Worm (Caenorhabditis elegans) whole organism, early embryonic: ENCODE results near the gene C05C12.4.

ENCODE experiments used
- B0310.2 ChIP-seq: sonication (generic microtip); optimal IDR thresholded peaks from 2 replicates; lab custom pipeline; 2016; ENCODE audit warnings: mild to moderate bottlenecking, missing genetic modification characterization, missing compliant biosample characterization
- F13C5.2 ChIP-seq: sonication (generic microtip); optimal IDR thresholded peaks from 2 replicates; lab custom pipeline; 2017; ENCODE audit warnings: mild to moderate bottlenecking, missing genetic modification characterization, inconsistent platforms, missing compliant biosample characterization
- aly-1 ChIP-seq: sonication (generic microtip); optimal IDR thresholded peaks from 2 replicates; lab custom pipeline; 2016; ENCODE audit warnings: missing genetic modification characterization, missing compliant biosample characterization
- ama-1 ChIP-seq: fragments of 150-350 bp; optimal IDR thresholded peaks from 2 replicates; lab custom pipeline; 2014
- ceh-13 ChIP-seq: fragments of 200-800 bp; sonication (Bioruptor generic); optimal IDR thresholded peaks from 2 replicates; lab custom pipeline; 2018; ENCODE audit warnings: mild to moderate bottlenecking, missing genetic modification characterization, missing compliant biosample characterization
- ceh-36 ChIP-seq: sonication (generic microtip); optimal IDR thresholded peaks from 2 replicates; lab custom pipeline; 2016; ENCODE audit warnings: missing genetic modification characterization, inconsistent platforms, missing compliant biosample characterization
- ets-7 ChIP-seq: sonication (generic microtip); optimal IDR thresholded peaks from 2 replicates; lab custom pipeline; 2016; ENCODE audit warnings: missing genotype, missing genetic modification characterization, missing compliant biosample characterization
- flt-1 ChIP-seq: fragments of 200-800 bp; sonication (Bioruptor generic); IDR thresholded peaks from 2 replicates; pipeline ENCODE4 v1.3.6; 2022; ENCODE audit warnings: missing genetic modification characterization, missing compliant biosample characterization
- hmbx-1 ChIP-seq: sonication (generic microtip); optimal IDR thresholded peaks from 2 replicates; lab custom pipeline; 2016; ENCODE audit warnings: mild to moderate bottlenecking, missing genetic modification characterization, missing compliant biosample characterization
- hmg-4 ChIP-seq: fragments of 200-800 bp; sonication (Bioruptor generic); optimal IDR thresholded peaks from 2 replicates; lab custom pipeline; 2018; ENCODE audit warnings: mild to moderate bottlenecking, missing genetic modification characterization, missing compliant biosample characterization
- hnd-1 ChIP-seq: sonication (generic microtip); optimal IDR thresholded peaks from 2 replicates; lab custom pipeline; 2016; ENCODE audit warnings: missing genetic modification characterization, missing compliant biosample characterization
- pes-1 ChIP-seq: fragments of 200-800 bp; sonication (Bioruptor generic); IDR thresholded peaks from 2 replicates; pipeline ENCODE4 v1.3.6; 2022; ENCODE audit warnings: missing genetic modification reagents, missing genetic modification characterization, missing compliant biosample characterization
- scrt-1 ChIP-seq: fragments of 200-800 bp; sonication (Bioruptor generic); IDR thresholded peaks from 2 replicates; pipeline ENCODE4 v1.3.6; 2022; ENCODE audit warnings: missing genetic modification characterization, missing compliant biosample characterization
- sea-1 ChIP-seq: fragments of 200-800 bp; sonication (Bioruptor generic); conservative IDR thresholded peaks from 2 replicates; pipeline ENCODE4 v1.3.6; 2022; ENCODE audit warnings: missing genetic modification characterization, missing compliant biosample characterization
- tbx-11 ChIP-seq: fragments of 200-800 bp; sonication (Bioruptor generic); IDR thresholded peaks from 2 replicates; pipeline ENCODE4 v1.3.6; 2022; ENCODE audit warnings: missing genetic modification characterization, missing compliant biosample characterization
- tbx-37 ChIP-seq: fragments of 200-800 bp; sonication (Bioruptor generic); conservative IDR thresholded peaks from 2 replicates; pipeline ENCODE4 v1.3.6; 2022; ENCODE audit warnings: missing genetic modification reagents, missing genetic modification characterization, missing compliant biosample characterization
- tra-4 ChIP-seq: sonication (generic microtip); optimal IDR thresholded peaks from 2 replicates; lab custom pipeline; 2017; ENCODE audit warnings: missing genetic modification characterization, missing compliant biosample characterization

The C05C12.4 gene

DNA sequence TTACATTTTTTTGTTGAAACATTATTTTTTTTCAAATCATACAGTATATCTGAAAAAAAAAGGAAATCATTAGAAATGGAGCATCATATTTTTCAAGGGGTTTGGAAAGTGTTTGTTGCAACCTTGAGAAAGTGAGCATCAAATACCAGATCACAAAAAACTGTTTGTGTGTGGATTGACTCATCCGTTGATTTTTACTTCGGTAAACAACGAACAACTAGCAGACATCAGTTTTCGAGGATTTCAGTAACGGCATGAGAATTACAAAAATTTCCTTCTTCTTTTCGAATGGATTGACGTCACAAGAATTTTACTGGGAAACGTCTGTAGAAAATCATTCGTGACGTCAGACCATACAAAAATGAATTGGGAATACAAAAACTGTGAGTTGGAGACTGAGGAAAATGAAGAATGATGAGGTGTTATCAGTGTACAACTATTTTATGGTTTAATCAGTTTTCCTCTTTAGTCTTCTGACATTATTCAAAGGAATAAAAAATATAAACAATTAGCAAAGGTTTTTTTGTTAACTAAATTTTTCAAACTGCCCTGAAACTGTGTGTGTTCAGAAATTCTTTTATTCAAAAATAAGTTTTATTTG is at the start of gene C05C12.4:
TSS of gene C05C12.4 (minus strand) at position 51 of the 601 bp plus-strand sequence.
- TF ChIP-seq ceh-36, result no peak
- TF ChIP-seq pes-1, result no peak
- no peak for TF ChIP-seq F13C5.2
- TF ChIP-seq hmbx-1, result no peak
- no peak for TF ChIP-seq tbx-37 (GFP tag; lab: Robert Waterston, UW)
- no peak for TF ChIP-seq hnd-1 (tag; lab: Kevin White, UChicago)
- TF ChIP-seq tbx-11 (GFP tag; lab: Robert Waterston, UW), result no peak
- no peak for TF ChIP-seq hmg-4 (GFP tag; lab: Kevin White, UChicago)
- TF ChIP-seq sea-1 (GFP tag; lab: Robert Waterston, UW), result no peak
- no peak for TF ChIP-seq flt-1 (GFP tag; lab: Robert Waterston, UW)
- no peak for TF ChIP-seq tra-4 (tag; lab: Kevin White, UChicago)
- no peak for TF ChIP-seq B0310.2
- TF ChIP-seq ceh-13 (GFP tag; lab: Kevin White, UChicago), result no peak
- TF ChIP-seq ama-1 (lab: Kevin White, UChicago), result no peak
- TF ChIP-seq scrt-1 (GFP tag; lab: Robert Waterston, UW), result no peak

DNA sequence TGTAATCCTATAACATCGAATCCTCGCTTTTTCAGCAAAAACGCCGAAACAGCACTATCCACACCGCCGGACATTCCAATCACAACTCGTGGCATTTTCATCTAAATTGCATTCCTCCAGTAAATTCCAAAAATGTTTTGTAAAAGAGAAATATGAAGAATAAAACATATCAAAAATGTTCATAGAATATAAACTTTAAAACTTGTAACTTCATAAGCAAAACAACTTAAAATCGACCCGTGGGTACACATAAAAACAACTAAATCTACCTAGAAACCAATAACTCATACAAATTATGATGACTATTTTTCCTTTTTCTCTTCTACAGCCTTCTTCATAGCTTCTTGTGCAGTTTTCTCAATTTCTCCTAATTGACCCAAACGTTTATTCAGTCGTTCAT is 48.9 kb upstream of the C05C12.4 start, which contains the start of gene mttu-1:
TSS of gene mttu-1 (minus strand) at position 101 of the 400 bp plus-strand sequence.
- TF ChIP-seq flt-1 (GFP tag; lab: Robert Waterston, UW), result no peak
- TF ChIP-seq ceh-36, result no peak
- TF ChIP-seq sea-1 (GFP tag; lab: Robert Waterston, UW), result no peak
- no peak for TF ChIP-seq aly-1 (tag; lab: Kevin White, UChicago)
- no peak for TF ChIP-seq scrt-1 (GFP tag; lab: Robert Waterston, UW)
- TF ChIP-seq tbx-11 (GFP tag; lab: Robert Waterston, UW), result no peak

DNA sequence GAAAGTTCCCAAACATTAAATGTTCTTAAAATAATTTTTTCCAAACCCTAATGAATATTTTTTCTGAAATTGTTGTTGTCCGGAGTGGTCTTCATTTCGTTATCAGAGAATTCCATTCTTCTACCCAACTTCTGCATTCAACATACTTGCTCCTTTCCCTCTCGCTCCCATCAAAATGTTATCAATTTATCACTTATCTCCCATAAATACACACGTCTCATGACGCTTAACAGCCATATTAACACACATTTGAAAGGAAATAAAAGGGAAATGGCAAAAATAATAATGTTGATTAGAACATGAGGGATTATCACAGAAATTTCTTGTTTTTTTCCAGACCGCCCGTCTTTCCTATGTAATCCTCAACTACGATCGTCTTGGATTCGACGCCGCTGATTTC is 41.1 kb upstream of the C05C12.4 start:
- TF ChIP-seq flt-1 (GFP tag; lab: Robert Waterston, UW), result no peak
- TF ChIP-seq ama-1 (lab: Kevin White, UChicago), result no peak
- TF ChIP-seq B0310.2, result no peak
- no peak for TF ChIP-seq hmg-4 (GFP tag; lab: Kevin White, UChicago)
- TF ChIP-seq ceh-36, result no peak
- no peak for TF ChIP-seq sea-1 (GFP tag; lab: Robert Waterston, UW)
- no peak for TF ChIP-seq pes-1
- no peak for TF ChIP-seq scrt-1 (GFP tag; lab: Robert Waterston, UW)
- no peak for TF ChIP-seq hmbx-1
- no peak for TF ChIP-seq ceh-13 (GFP tag; lab: Kevin White, UChicago)
- no peak for TF ChIP-seq tbx-37 (GFP tag; lab: Robert Waterston, UW)
- TF ChIP-seq hnd-1 (tag; lab: Kevin White, UChicago), result no peak
- no peak for TF ChIP-seq tra-4 (tag; lab: Kevin White, UChicago)

DNA sequence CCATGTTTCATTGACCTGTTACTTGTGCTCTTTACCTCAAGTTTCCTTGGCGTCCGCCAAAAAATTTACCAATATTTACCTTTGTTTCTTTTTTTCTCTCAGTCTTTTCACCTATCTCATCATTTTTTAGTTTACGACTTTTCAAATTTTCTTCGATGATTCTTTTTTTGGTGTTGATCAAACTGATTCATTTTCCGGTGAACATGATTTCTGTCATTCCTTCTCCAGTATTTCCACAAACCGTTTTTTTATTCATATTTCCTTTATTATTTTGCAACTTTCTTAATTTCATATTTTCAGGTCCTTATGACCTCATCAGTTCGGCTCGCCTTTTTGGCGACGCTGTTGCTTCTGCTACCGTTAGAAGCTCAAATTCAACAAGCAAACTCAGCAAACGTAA is 39.6 kb upstream of the C05C12.4 start, which contains the start of gene F54D1.6:
TSS of gene F54D1.6 (plus strand) at position 301 of the 400 bp plus-strand sequence.
- TF ChIP-seq ceh-13 (GFP tag; lab: Kevin White, UChicago), result no peak
- no peak for TF ChIP-seq ets-7 (tag; lab: Kevin White, UChicago)
- no peak for TF ChIP-seq ceh-36
- TF ChIP-seq flt-1 (GFP tag; lab: Robert Waterston, UW), result no peak
- TF ChIP-seq pes-1, result no peak
- no peak for TF ChIP-seq ama-1 (lab: Kevin White, UChicago)
- TF ChIP-seq tra-4 (tag; lab: Kevin White, UChicago), result no peak

DNA sequence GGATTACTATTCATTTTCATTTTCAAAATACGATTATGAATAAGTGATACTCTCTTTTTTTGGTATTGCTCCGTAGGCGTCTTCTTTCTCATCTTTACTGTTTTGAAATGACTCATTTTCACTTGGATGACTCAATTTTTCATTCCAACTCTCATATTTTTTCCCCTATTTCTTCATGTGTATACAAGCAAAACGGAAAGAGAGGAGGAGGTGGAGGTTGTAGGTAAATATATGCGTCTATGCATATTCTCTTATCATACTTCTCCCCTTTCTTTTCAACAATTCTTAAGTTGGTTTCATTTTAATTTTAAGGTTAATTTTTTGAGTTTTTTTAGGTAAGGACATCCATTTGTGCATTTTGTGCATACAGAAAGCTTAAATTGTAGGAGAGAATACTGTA is 38.2 kb upstream of the C05C12.4 start:
- no peak for TF ChIP-seq ceh-36
- no peak for TF ChIP-seq hmg-4 (GFP tag; lab: Kevin White, UChicago)
- TF ChIP-seq B0310.2, result no peak
- TF ChIP-seq F13C5.2, result no peak
- no peak for TF ChIP-seq hmbx-1
- TF ChIP-seq ama-1 (lab: Kevin White, UChicago), result no peak
- no peak for TF ChIP-seq sea-1 (GFP tag; lab: Robert Waterston, UW)
- TF ChIP-seq ets-7 (tag; lab: Kevin White, UChicago), result no peak

DNA sequence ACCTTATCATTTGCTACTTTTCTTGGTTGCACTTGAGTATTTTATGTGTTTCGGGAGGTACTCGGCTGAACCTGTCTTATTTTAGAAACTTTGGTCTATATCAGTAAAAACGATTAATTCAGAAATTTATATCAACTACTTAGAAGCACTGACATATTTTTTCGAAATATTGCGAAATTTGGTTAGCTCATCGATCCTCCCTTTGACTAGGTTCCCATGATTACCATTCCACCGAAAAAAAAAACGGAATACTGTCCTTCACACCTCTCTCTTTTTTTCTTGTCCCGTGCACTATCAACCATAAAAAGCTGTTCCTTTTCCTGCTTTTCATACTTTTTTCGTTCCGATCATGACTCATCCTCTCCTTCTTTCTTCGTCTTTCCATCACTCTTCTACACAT is 37.4 kb upstream of the C05C12.4 start:
- TF ChIP-seq ets-7 (tag; lab: Kevin White, UChicago), result no peak
- TF ChIP-seq ama-1 (lab: Kevin White, UChicago), result no peak
- TF ChIP-seq ceh-13 (GFP tag; lab: Kevin White, UChicago), result no peak
- TF ChIP-seq scrt-1 (GFP tag; lab: Robert Waterston, UW), result no peak
- TF ChIP-seq F13C5.2, result no peak
- no peak for TF ChIP-seq hnd-1 (tag; lab: Kevin White, UChicago)
- no peak for TF ChIP-seq tra-4 (tag; lab: Kevin White, UChicago)
- no peak for TF ChIP-seq pes-1
- no peak for TF ChIP-seq flt-1 (GFP tag; lab: Robert Waterston, UW)

DNA sequence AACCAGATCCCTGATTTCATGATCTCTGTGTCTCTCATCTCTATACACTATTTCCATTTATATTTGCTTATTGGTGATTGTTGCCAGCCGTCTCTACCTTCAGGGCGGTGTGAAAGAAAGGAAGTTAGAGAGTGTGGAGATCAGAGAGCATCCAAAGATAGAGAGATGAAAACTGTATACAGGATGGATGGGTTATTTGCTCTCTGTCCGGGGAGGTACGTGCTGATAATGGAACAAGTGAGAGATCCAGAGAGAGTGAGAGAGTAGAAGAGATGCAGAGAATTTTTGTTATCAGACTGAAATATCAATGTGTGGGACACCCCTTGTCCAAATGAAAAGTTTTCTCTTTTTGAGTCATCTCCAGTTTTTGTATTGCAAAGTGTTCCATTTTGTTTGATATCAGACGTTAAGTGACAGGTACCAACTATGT is 36.2 kb upstream of the C05C12.4 start:
- TF ChIP-seq scrt-1 (GFP tag; lab: Robert Waterston, UW), result no peak
- no peak for TF ChIP-seq B0310.2

DNA sequence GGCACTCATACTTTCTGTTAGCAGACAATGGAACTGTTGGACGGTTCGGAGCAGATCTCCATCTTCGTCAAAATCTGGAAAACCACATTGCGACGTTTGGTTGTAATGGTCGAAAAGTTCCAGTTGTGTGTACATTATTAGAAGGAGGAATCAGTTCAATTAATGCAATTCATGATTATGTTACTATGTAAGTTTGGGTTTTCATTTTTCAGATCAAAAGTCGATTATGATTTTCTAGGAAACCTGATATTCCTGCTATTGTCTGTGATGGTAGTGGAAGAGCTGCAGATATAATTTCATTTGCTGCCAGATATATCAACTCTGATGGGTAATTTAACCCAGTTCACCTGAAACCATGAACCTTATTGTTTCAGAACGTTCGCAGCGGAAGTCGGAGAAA is 28.1 kb upstream of the C05C12.4 start:
- TF ChIP-seq tbx-11 (GFP tag; lab: Robert Waterston, UW) (no peak), ceh-36 (no peak)

DNA sequence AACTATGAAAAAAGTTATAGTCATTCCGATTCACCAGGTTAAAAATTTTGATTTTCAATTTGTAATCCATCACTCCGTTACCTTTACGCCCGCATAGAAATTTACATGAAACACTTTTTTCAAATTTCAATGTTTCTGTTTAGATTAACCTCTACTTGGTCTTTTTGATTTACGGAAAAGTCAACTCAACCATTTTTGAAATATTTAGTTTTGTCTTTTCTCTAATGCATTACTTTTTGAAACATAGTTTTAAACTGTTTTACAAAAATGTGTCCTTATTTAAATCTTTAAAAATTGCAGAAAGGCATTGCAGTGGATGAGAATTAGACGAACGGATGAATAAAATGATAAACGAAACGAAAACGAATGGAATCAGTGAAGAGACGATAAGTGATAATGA is 25.3 kb upstream of the C05C12.4 start, which contains the start of gene gtl-2:
TSS of gene gtl-2 (plus strand) at position 301 of the 400 bp plus-strand sequence.
- TF ChIP-seq hnd-1 (tag; lab: Kevin White, UChicago) (no peak), ceh-36 (no peak), hmbx-1 (no peak), hmg-4 (GFP tag; lab: Kevin White, UChicago) (no peak), B0310.2 (no peak), scrt-1 (GFP tag; lab: Robert Waterston, UW) (no peak)
